Fruit fly (Drosophila melanogaster) whole organism, embryonic: Measurements from ENCODE around the gene CG34398.

Source experiments
- Adf1 ChIP-seq: fragments of 200-800 bp; sonication (Bioruptor generic); IDR thresholded peaks from 2 replicates; pipeline ENCODE4 v1.3.6; 2022; ENCODE audit warnings: missing biosample characterization, missing genetic modification characterization
- Asciz ChIP-seq: fragments of 200-800 bp; sonication (Bioruptor generic); optimal IDR thresholded peaks from 2 replicates; lab custom pipeline; 2017; ENCODE audit warnings: missing biosample characterization, mild to moderate bottlenecking, missing genetic modification characterization, missing genetic modification reagents
- BEAF-32 ChIP-seq: fragments of 200-800 bp; sonication (Bioruptor generic); optimal IDR thresholded peaks from 3 replicates; lab custom pipeline; 2017; ENCODE audit warnings: missing biosample characterization, missing genetic modification characterization, mild to moderate bottlenecking, moderate library complexity, missing genetic modification reagents
- Bteb2 ChIP-seq: fragments of 200-800 bp; sonication (Bioruptor generic); optimal IDR thresholded peaks from 2 replicates; lab custom pipeline; 2016; ENCODE audit warnings: missing biosample characterization, missing genetic modification characterization
- CG10979 ChIP-seq: fragments of 200-800 bp; sonication (Bioruptor generic); optimal IDR thresholded peaks from 2 replicates; lab custom pipeline; 2018; ENCODE audit warnings: missing biosample characterization, mild to moderate bottlenecking, missing genetic modification characterization, moderate library complexity
- CG13775 ChIP-seq: fragments of 200-800 bp; sonication (Bioruptor generic); optimal IDR thresholded peaks from 3 replicates; lab custom pipeline; 2017; ENCODE audit warnings: missing biosample characterization, mild to moderate bottlenecking, missing genetic modification characterization
- CG15011 ChIP-seq: fragments of 200-800 bp; sonication (Bioruptor generic); optimal IDR thresholded peaks from 3 replicates; lab custom pipeline; 2018; ENCODE audit warnings: missing biosample characterization, mild to moderate bottlenecking, missing genetic modification characterization
- CG1529 ChIP-seq: fragments of 200-800 bp; sonication (Bioruptor generic); optimal IDR thresholded peaks from 3 replicates; lab custom pipeline; 2018; ENCODE audit warnings: missing biosample characterization, missing genetic modification characterization
- CG16815 ChIP-seq: fragments of 200-800 bp; sonication (Bioruptor generic); optimal IDR thresholded peaks from 3 replicates; lab custom pipeline; 2017; ENCODE audit warnings: missing biosample characterization, mild to moderate bottlenecking, missing genetic modification characterization
- CG1832 ChIP-seq: fragments of 200-800 bp; sonication (Bioruptor generic); optimal IDR thresholded peaks from 2 replicates; lab custom pipeline; 2017; ENCODE audit warnings: missing biosample characterization, mild to moderate bottlenecking, missing genetic modification characterization, inconsistent platforms
- CG2116 ChIP-seq: fragments of 200-800 bp; sonication (Bioruptor generic); optimal IDR thresholded peaks from 3 replicates; lab custom pipeline; 2018; ENCODE audit warnings: missing biosample characterization, mild to moderate bottlenecking, missing genetic modification characterization
- CG34224 ChIP-seq: fragments of 200-800 bp; sonication (Bioruptor generic); IDR thresholded peaks from 3 replicates; pipeline ENCODE4 v1.3.6; 2022; ENCODE audit warnings: missing biosample characterization, missing genetic modification characterization; ENCODE audit not compliant: partially characterized antibody
- CG4328 ChIP-seq: fragments of 200-800 bp; sonication (Bioruptor generic); optimal IDR thresholded peaks from 3 replicates; lab custom pipeline; 2017; ENCODE audit warnings: missing biosample characterization, missing genetic modification reagents, missing genetic modification characterization
- CG4424 ChIP-seq: fragments of 200-800 bp; sonication (Bioruptor generic); optimal IDR thresholded peaks from 3 replicates; lab custom pipeline; 2016; ENCODE audit warnings: missing biosample characterization, missing genetic modification characterization
- CG7745 ChIP-seq: fragments of 200-800 bp; sonication (Bioruptor generic); optimal IDR thresholded peaks from 2 replicates; lab custom pipeline; 2018; ENCODE audit warnings: missing biosample characterization, mild to moderate bottlenecking, missing genetic modification characterization, moderate library complexity
- CG9437 ChIP-seq: fragments of 200-800 bp; sonication (Bioruptor generic); optimal IDR thresholded peaks from 2 replicates; lab custom pipeline; 2018; ENCODE audit warnings: missing biosample characterization, mild to moderate bottlenecking, missing genetic modification characterization
- CG9797 ChIP-seq: fragments of 200-800 bp; sonication (Bioruptor generic); optimal IDR thresholded peaks from 3 replicates; lab custom pipeline; 2018; ENCODE audit warnings: missing biosample characterization, mild to moderate bottlenecking, missing genetic modification characterization
- Dfd ChIP-seq, 2 experiments: fragments of >200 bp; optimal IDR thresholded peaks; 2 replicates each; lab custom pipeline; 2017; ENCODE audit warnings: missing biosample characterization in 2 of 2, missing genetic modification characterization in 2 of 2
- E2f2 ChIP-seq: fragments of 200-800 bp; sonication (Bioruptor generic); IDR thresholded peaks from 2 replicates; pipeline ENCODE4 v1.3.6; 2022; ENCODE audit warnings: missing biosample characterization, missing genetic modification characterization
- H15 ChIP-seq: fragments of 200-800 bp; sonication (Bioruptor generic); IDR thresholded peaks from 3 replicates; pipeline ENCODE4 v1.3.6; 2022; ENCODE audit warnings: missing biosample characterization, missing genetic modification characterization
- Hr3 ChIP-seq: fragments of 200-800 bp; sonication (Bioruptor generic); optimal IDR thresholded peaks from 3 replicates; lab custom pipeline; 2016; ENCODE audit warnings: missing biosample characterization, missing genetic modification characterization
- Lim3 ChIP-seq: fragments of 200-800 bp; sonication (Bioruptor generic); IDR thresholded peaks from 2 replicates; pipeline ENCODE4 v1.3.6; 2022; ENCODE audit warnings: missing biosample characterization, missing genetic modification characterization
- NC2β ChIP-seq: fragments of 200-800 bp; sonication (Bioruptor generic); optimal IDR thresholded peaks from 2 replicates; lab custom pipeline; 2016; ENCODE audit warnings: missing biosample characterization, missing genetic modification characterization
- Taf1 ChIP-seq: fragments of 200-800 bp; sonication (Bioruptor generic); IDR thresholded peaks from 2 replicates; pipeline ENCODE4 v1.3.6; 2022; ENCODE audit warnings: missing biosample characterization, missing genetic modification characterization
- Usf ChIP-seq: fragments of 200-800 bp; sonication (Bioruptor generic); optimal IDR thresholded peaks from 2 replicates; lab custom pipeline; 2017; ENCODE audit warnings: missing genotype, missing biosample characterization, missing genetic modification characterization
- YL-1 ChIP-seq: fragments of 200-800 bp; sonication (Bioruptor generic); optimal IDR thresholded peaks from 3 replicates; lab custom pipeline; 2017; ENCODE audit warnings: missing biosample characterization, mild to moderate bottlenecking, missing genetic modification characterization
- cato ChIP-seq: fragments of 200-800 bp; sonication (Bioruptor generic); optimal IDR thresholded peaks from 2 replicates; lab custom pipeline; 2016; ENCODE audit warnings: missing biosample characterization, missing genetic modification characterization, borderline replicate concordance
- caup ChIP-seq: fragments of 200-800 bp; sonication (Bioruptor generic); optimal IDR thresholded peaks from 3 replicates; lab custom pipeline; 2017; ENCODE audit warnings: missing biosample characterization, mild to moderate bottlenecking, missing genetic modification characterization, moderate library complexity; ENCODE audit not compliant: severe bottlenecking
- croc ChIP-seq: fragments of 200-800 bp; sonication (Bioruptor generic); conservative IDR thresholded peaks from 3 replicates; pipeline ENCODE4 v1.3.6; 2022; ENCODE audit warnings: missing biosample characterization, missing genetic modification characterization
- danr ChIP-seq: fragments of 200-800 bp; sonication (Bioruptor generic); IDR thresholded peaks from 2 replicates; pipeline ENCODE4 v1.3.6; 2022; ENCODE audit warnings: missing biosample characterization, missing genetic modification characterization
- dimm ChIP-seq: fragments of 200-800 bp; sonication (Bioruptor generic); IDR thresholded peaks from 2 replicates; pipeline ENCODE4 v1.3.6; 2022; ENCODE audit warnings: missing biosample characterization, missing genetic modification characterization
- en ChIP-seq: fragments of 200-800 bp; sonication (Bioruptor generic); optimal IDR thresholded peaks from 2 replicates; lab custom pipeline; 2016; ENCODE audit warnings: missing biosample characterization, missing genetic modification characterization
- eve ChIP-seq, 2 experiments: fragments of >200 bp; optimal IDR thresholded peaks; 2 replicates each; lab custom pipeline; 2017; ENCODE audit warnings: missing biosample characterization in 2 of 2, missing genetic modification characterization in 2 of 2
- fd96Cb ChIP-seq: fragments of 200-800 bp; sonication (Bioruptor generic); optimal IDR thresholded peaks from 2 replicates; lab custom pipeline; 2018; ENCODE audit warnings: missing biosample characterization, mild to moderate bottlenecking, missing genetic modification characterization, moderate library complexity
- gcm ChIP-seq: fragments of 200-800 bp; sonication (Bioruptor generic); optimal IDR thresholded peaks from 2 replicates; lab custom pipeline; 2019; ENCODE audit warnings: missing biosample characterization, mild to moderate bottlenecking, missing genetic modification characterization, moderate library complexity
- gcm2 ChIP-seq: fragments of 200-800 bp; sonication (Bioruptor generic); optimal IDR thresholded peaks from 2 replicates; lab custom pipeline; 2016; ENCODE audit warnings: missing biosample characterization, missing genetic modification characterization
- h ChIP-seq: fragments of >200 bp; optimal IDR thresholded peaks from 2 replicates; lab custom pipeline; 2017
- hb ChIP-seq: fragments of 200-800 bp; sonication (Bioruptor generic); IDR thresholded peaks from 3 replicates; pipeline ENCODE4 v1.3.6; 2022; ENCODE audit warnings: missing biosample characterization, missing genetic modification characterization; ENCODE audit not compliant: partially characterized antibody
- kay ChIP-seq: fragments of 200-800 bp; sonication (Bioruptor generic); optimal IDR thresholded peaks from 2 replicates; lab custom pipeline; 2016; ENCODE audit warnings: missing biosample characterization, missing genetic modification characterization
- kni ChIP-seq: fragments of 200-800 bp; sonication (Bioruptor generic); optimal IDR thresholded peaks from 3 replicates; lab custom pipeline; 2017; ENCODE audit warnings: mild to moderate bottlenecking, missing biosample characterization, missing genetic modification reagents, missing genetic modification characterization
- nmo ChIP-seq: fragments of 200-800 bp; sonication (Bioruptor generic); optimal IDR thresholded peaks from 2 replicates; lab custom pipeline; 2018; ENCODE audit warnings: missing biosample characterization, mild to moderate bottlenecking, missing genetic modification characterization, moderate library complexity
- nom ChIP-seq: fragments of 200-800 bp; sonication (Bioruptor generic); optimal IDR thresholded peaks from 2 replicates; lab custom pipeline; 2017; ENCODE audit warnings: missing biosample characterization, missing genetic modification characterization, mild to moderate bottlenecking, moderate library complexity, missing genetic modification reagents
- pfk ChIP-seq: fragments of 200-800 bp; sonication (Bioruptor generic); optimal IDR thresholded peaks from 2 replicates; lab custom pipeline; 2018; ENCODE audit warnings: missing biosample characterization, mild to moderate bottlenecking, missing genetic modification characterization, moderate library complexity
- sens ChIP-seq: fragments of 200-800 bp; sonication (Bioruptor generic); peaks from one replicate; lab custom pipeline; 2016; ENCODE audit warnings: missing biosample characterization, missing genetic modification characterization
- slp2 ChIP-seq: fragments of 200-800 bp; sonication (Bioruptor generic); optimal IDR thresholded peaks from 2 replicates; lab custom pipeline; 2016; ENCODE audit warnings: missing biosample characterization, missing genetic modification characterization
- tio ChIP-seq: fragments of 200-800 bp; sonication (Bioruptor generic); optimal IDR thresholded peaks from 2 replicates; lab custom pipeline; 2017; ENCODE audit warnings: missing biosample characterization, missing genetic modification characterization, inconsistent platforms
- toy ChIP-seq: fragments of 200-800 bp; sonication (Bioruptor generic); IDR thresholded peaks from 2 replicates; pipeline ENCODE4 v1.3.6; 2022; ENCODE audit warnings: missing biosample characterization, missing genetic modification characterization
- twi ChIP-seq: fragments of 200-800 bp; optimal IDR thresholded peaks from 2 replicates; lab custom pipeline; 2019; ENCODE audit warnings: missing biosample characterization, mild to moderate bottlenecking, missing genetic modification characterization, moderate library complexity
- zf30C ChIP-seq: fragments of 200-800 bp; sonication (Bioruptor generic); optimal IDR thresholded peaks from 3 replicates; lab custom pipeline; 2018; ENCODE audit warnings: missing biosample characterization, mild to moderate bottlenecking, missing genetic modification characterization

CG34398 gene

dm6 chr2L:8951184-8951934 lies 52.8 kb downstream of the CG34398 start, which contains the start of gene C1GalTA (continued):
- TF ChIP-seq kni (GFP tag; lab: Kevin White, UChicago): peak; percentile 61
- TF ChIP-seq H15: peak; percentile 89
- TF ChIP-seq sens (GFP tag; lab: Kevin White, UChicago): peak; percentile 93
- TF ChIP-seq CG13775 (GFP tag; lab: Kevin White, UChicago): peak; percentile 97
- peak; percentile 80 for TF ChIP-seq Adf1 (GFP tag; lab: Robert Waterston, UW)
- peak; percentile 90 for TF ChIP-seq toy (GFP tag; lab: Robert Waterston, UW)
- TF ChIP-seq zf30C (GFP tag; lab: Kevin White, UChicago): peak; percentile 96
- peak; percentile 100 for TF ChIP-seq CG10979 (tag; lab: Kevin White, UChicago)
- TF ChIP-seq pfk: no peak
- peak; percentile 95 for TF ChIP-seq CG1529 (GFP tag; lab: Kevin White, UChicago)
- TF ChIP-seq gcm (GFP tag; lab: Kevin White, UChicago): peak; percentile 99
- peak; percentile 44 for TF ChIP-seq CG9797 (GFP tag; lab: Kevin White, UChicago)
- no peak for TF ChIP-seq CG34224
- peak; percentile 37 for TF ChIP-seq slp2 (GFP tag; lab: Kevin White, UChicago)
- peak; percentile 77 for TF ChIP-seq dimm (GFP tag; lab: Robert Waterston, UW)
- TF ChIP-seq h (lab: Kevin White, UChicago): no peak
- TF ChIP-seq E2f2 (GFP tag; lab: Robert Waterston, UW): peak; percentile 83
- peak; percentile 94 for TF ChIP-seq CG16815 (GFP tag; lab: Kevin White, UChicago)
- TF ChIP-seq CG9437 (GFP tag; lab: Kevin White, UChicago): peak; percentile 97
- peak; percentile 16 for TF ChIP-seq gcm2 (GFP tag; lab: Kevin White, UChicago)
- TF ChIP-seq CG1832 (GFP tag; lab: Kevin White, UChicago): no peak
- TF ChIP-seq hb (GFP tag; lab: Robert Waterston, UW): no peak
- TF ChIP-seq Dfd (GFP tag; optimal IDR thresholded peaks at IDR 0.05; lab: Kevin White, UChicago): no peak
- TF ChIP-seq Hr3 (GFP tag; lab: Kevin White, UChicago): peak; percentile 97
- TF ChIP-seq Asciz: peak; percentile 97
- peak; percentile 78 for TF ChIP-seq Bteb2
- TF ChIP-seq NC2β: no peak
- TF ChIP-seq caup (GFP tag; lab: Kevin White, UChicago): peak; percentile 96
- peak; percentile 95 for TF ChIP-seq tio (GFP tag; lab: Kevin White, UChicago)
- TF ChIP-seq eve (GFP tag; optimal IDR thresholded peaks at IDR 0.05; lab: Kevin White, UChicago): peak in 1 of 2 experiments; percentile 78
- peak; percentile 97 for TF ChIP-seq nom (GFP tag; lab: Kevin White, UChicago)
- TF ChIP-seq croc (GFP tag; lab: Robert Waterston, UW): peak; percentile 96
- TF ChIP-seq fd96Cb (tag; lab: Kevin White, UChicago): peak; percentile 98
- TF ChIP-seq CG2116 (GFP tag; lab: Kevin White, UChicago): peak; percentile 84
- TF ChIP-seq YL-1 (GFP tag; lab: Kevin White, UChicago): peak; percentile 90
- peak; percentile 96 for TF ChIP-seq CG4328 (GFP tag; lab: Kevin White, UChicago)
- peak; percentile 96 for TF ChIP-seq CG4424 (GFP tag; lab: Kevin White, UChicago)
- peak; percentile 88 for TF ChIP-seq Usf (GFP tag; lab: Kevin White, UChicago)
- no peak for TF ChIP-seq Lim3
- TF ChIP-seq CG15011 (GFP tag; lab: Kevin White, UChicago): peak; percentile 97
- TF ChIP-seq twi (tag; lab: Kevin White, UChicago): peak; percentile 98
- TF ChIP-seq cato (GFP tag; lab: Kevin White, UChicago): peak; percentile 91
- TF ChIP-seq danr (GFP tag; lab: Robert Waterston, UW): peak; percentile 85
- peak; percentile 100 for TF ChIP-seq nmo
- TF ChIP-seq Taf1 (GFP tag; lab: Robert Waterston, UW): peak; percentile 85
- no peak for TF ChIP-seq BEAF-32 (GFP tag; lab: Kevin White, UChicago)
- TF ChIP-seq en (GFP tag; lab: Kevin White, UChicago): peak; percentile 17
- peak; percentile 35 for TF ChIP-seq CG7745 (tag; lab: Kevin White, UChicago)
- peak; percentile 91 for TF ChIP-seq kay (GFP tag; lab: Kevin White, UChicago)
